Worm (Caenorhabditis elegans) whole organism, L1 larva: ENCODE results near the gene rnf-113.

ENCODE experiments used
- C04F5.9 ChIP-seq: sonication (generic microtip); optimal IDR thresholded peaks from 2 replicates; lab custom pipeline; 2016; ENCODE audit warnings: missing genetic modification characterization, missing compliant biosample characterization
- C16A3.4 ChIP-seq: fragments of 150-350 bp; optimal IDR thresholded peaks from 2 replicates; lab custom pipeline; 2014; ENCODE audit warnings: missing biosample characterization, missing genetic modification characterization
- C34B4.2 ChIP-seq: sonication (generic microtip); optimal IDR thresholded peaks from 2 replicates; lab custom pipeline; 2017; ENCODE audit warnings: mild to moderate bottlenecking, missing genetic modification characterization, missing compliant biosample characterization
- aha-1 ChIP-seq: fragments of 150-350 bp; optimal IDR thresholded peaks from 2 replicates; lab custom pipeline; 2014; ENCODE audit warnings: missing biosample characterization, missing genetic modification characterization
- alr-1 ChIP-seq: fragments of 200-800 bp; sonication (Bioruptor generic); optimal IDR thresholded peaks from 2 replicates; lab custom pipeline; 2018; ENCODE audit warnings: borderline replicate concordance, mild to moderate bottlenecking, missing genetic modification characterization, missing compliant biosample characterization
- aly-2 ChIP-seq: fragments of 150-350 bp; optimal IDR thresholded peaks from 2 replicates; lab custom pipeline; 2014; ENCODE audit warnings: missing biosample characterization, missing genetic modification characterization
- ama-1 ChIP-seq: fragments of 150-350 bp; optimal IDR thresholded peaks from 2 replicates; lab custom pipeline; 2014
- ceh-63 ChIP-seq: fragments of 200-800 bp; sonication (Bioruptor generic); optimal IDR thresholded peaks from 2 replicates; lab custom pipeline; 2018; ENCODE audit warnings: mild to moderate bottlenecking, missing genetic modification characterization, missing compliant biosample characterization
- ceh-82 ChIP-seq, 3 experiments: fragments of 150-350 bp in 1 of 3; sonication (generic microtip) in 2 of 3; optimal IDR thresholded peaks; 2 replicates each; lab custom pipeline; 2014 to 2017; ENCODE audit warnings: missing biosample characterization in 3 of 3, missing genetic modification characterization in 3 of 3
- ceh-88 ChIP-seq: fragments of 200-800 bp; sonication (Bioruptor generic); IDR thresholded peaks from 2 replicates; pipeline ENCODE4 v1.3.6; 2022; ENCODE audit warnings: missing genetic modification characterization, missing compliant biosample characterization
- ceh-90 ChIP-seq: sonication (generic microtip); optimal IDR thresholded peaks from 2 replicates; lab custom pipeline; 2016; ENCODE audit warnings: missing genetic modification characterization, missing compliant biosample characterization
- efl-1 ChIP-seq, 4 experiments: fragments of 150-350 bp; optimal IDR thresholded peaks in 3 of 4; peaks in 1 of 4; 1 replicate in 1 of 4; 2 replicates in 3 of 4; lab custom pipeline; 2014; ENCODE audit warnings: missing biosample characterization in 2 of 4, missing genetic modification characterization in 2 of 4, missing genetic modification reagents in 2 of 4
- efl-3 ChIP-seq: fragments of 200-800 bp; sonication (Bioruptor generic); optimal IDR thresholded peaks from 2 replicates; lab custom pipeline; 2018; ENCODE audit warnings: mild to moderate bottlenecking, missing genetic modification characterization, missing compliant biosample characterization
- egl-13 ChIP-seq: sonication (generic microtip); optimal IDR thresholded peaks from 2 replicates; lab custom pipeline; 2016; ENCODE audit warnings: missing genotype, missing genetic modification reagents, missing genetic modification characterization, missing compliant biosample characterization
- ets-5 ChIP-seq: fragments of 200-800 bp; sonication (Bioruptor generic); IDR thresholded peaks from 2 replicates; pipeline ENCODE4 v1.3.6; 2022; ENCODE audit warnings: missing genetic modification characterization, missing compliant biosample characterization
- fkh-10 ChIP-seq: sonication (generic microtip); optimal IDR thresholded peaks from 2 replicates; lab custom pipeline; 2017; ENCODE audit warnings: missing biosample characterization, missing genetic modification reagents, missing genetic modification characterization
- fkh-8 ChIP-seq: sonication (generic microtip); optimal IDR thresholded peaks from 2 replicates; lab custom pipeline; 2016; ENCODE audit warnings: mild to moderate bottlenecking, missing genetic modification characterization, missing compliant biosample characterization
- hlh-4 ChIP-seq: sonication (generic microtip); optimal IDR thresholded peaks from 2 replicates; lab custom pipeline; 2016; ENCODE audit warnings: mild to moderate bottlenecking, missing genetic modification characterization, missing compliant biosample characterization
- hpl-2 ChIP-seq: fragments of 150-350 bp; optimal IDR thresholded peaks from 2 replicates; lab custom pipeline; 2014; ENCODE audit warnings: missing biosample characterization, missing genetic modification reagents, missing genetic modification characterization
- irx-1 ChIP-seq: sonication (generic microtip); optimal IDR thresholded peaks from 2 replicates; lab custom pipeline; 2016; ENCODE audit warnings: missing genetic modification characterization, missing compliant biosample characterization
- isw-1 ChIP-seq: fragments of 200-800 bp; sonication (Bioruptor generic); IDR thresholded peaks from 2 replicates; pipeline ENCODE4 v1.3.6; 2022; ENCODE audit warnings: missing genetic modification characterization, missing compliant biosample characterization
- jun-1 ChIP-seq: fragments of 150-350 bp; optimal IDR thresholded peaks from 2 replicates; lab custom pipeline; 2014; ENCODE audit warnings: missing biosample characterization, missing genetic modification reagents, missing genetic modification characterization
- lin-13 ChIP-seq: fragments of 150-350 bp; optimal IDR thresholded peaks from 2 replicates; lab custom pipeline; 2014; ENCODE audit warnings: missing biosample characterization, missing genetic modification reagents, missing genetic modification characterization
- lin-14 ChIP-seq: fragments of 200-800 bp; sonication (Bioruptor generic); optimal IDR thresholded peaks from 2 replicates; lab custom pipeline; 2018; ENCODE audit warnings: mild to moderate bottlenecking, missing genetic modification characterization, moderate library complexity, missing compliant biosample characterization
- lin-15B ChIP-seq: fragments of 150-350 bp; sonication (generic microtip); optimal IDR thresholded peaks from 3 replicates; lab custom pipeline; 2014; ENCODE audit warnings: missing biosample characterization, missing genetic modification characterization
- lir-3 ChIP-seq: sonication (generic microtip); optimal IDR thresholded peaks from 2 replicates; lab custom pipeline; 2016; ENCODE audit warnings: mild to moderate bottlenecking, missing genetic modification characterization, moderate library complexity, missing compliant biosample characterization; ENCODE audit not compliant: poor library complexity
- mdl-1 ChIP-seq, 2 experiments: fragments of 150-350 bp; optimal IDR thresholded peaks; 2 replicates each; lab custom pipeline; 2014 to 2017; ENCODE audit warnings: missing biosample characterization in 2 of 2, missing genetic modification characterization in 2 of 2, inconsistent platforms in 1 of 2
- nhr-11 ChIP-seq: fragments of 150-350 bp; optimal IDR thresholded peaks from 2 replicates; lab custom pipeline; 2014; ENCODE audit warnings: missing biosample characterization, missing genetic modification characterization
- nhr-12 ChIP-seq: sonication (generic microtip); optimal IDR thresholded peaks from 2 replicates; lab custom pipeline; 2017; ENCODE audit warnings: missing biosample characterization, missing genetic modification characterization
- nhr-28 ChIP-seq: fragments of 150-350 bp; optimal IDR thresholded peaks from 2 replicates; lab custom pipeline; 2014; ENCODE audit warnings: missing biosample characterization, missing genetic modification characterization
- nhr-47 ChIP-seq: sonication (generic microtip); optimal IDR thresholded peaks from 2 replicates; lab custom pipeline; 2016; ENCODE audit warnings: mild to moderate bottlenecking, missing genetic modification characterization, moderate library complexity, missing compliant biosample characterization
- nhr-71 ChIP-seq: sonication (generic microtip); optimal IDR thresholded peaks from 2 replicates; lab custom pipeline; 2016; ENCODE audit warnings: mild to moderate bottlenecking, missing genetic modification characterization, moderate library complexity, missing compliant biosample characterization
- nhr-84 ChIP-seq: sonication (generic microtip); optimal IDR thresholded peaks from 2 replicates; lab custom pipeline; 2017; ENCODE audit warnings: missing biosample characterization, missing genetic modification characterization
- nhr-85 ChIP-seq: sonication (generic microtip); peaks from one replicate; lab custom pipeline; 2016; ENCODE audit warnings: missing genetic modification characterization, inconsistent platforms, missing compliant biosample characterization
- pax-3 ChIP-seq: fragments of 200-800 bp; sonication (Bioruptor generic); optimal IDR thresholded peaks from 2 replicates; lab custom pipeline; 2018; ENCODE audit warnings: mild to moderate bottlenecking, missing genetic modification characterization, moderate library complexity, missing compliant biosample characterization
- rnt-1 ChIP-seq: sonication (generic microtip); optimal IDR thresholded peaks from 2 replicates; lab custom pipeline; 2016; ENCODE audit warnings: mild to moderate bottlenecking, missing genetic modification characterization, moderate library complexity, missing compliant biosample characterization
- skn-1 ChIP-seq: fragments of 150-350 bp; optimal IDR thresholded peaks from 2 replicates; lab custom pipeline; 2014; ENCODE audit warnings: missing biosample characterization, missing genetic modification characterization
- snpc-4 ChIP-seq: fragments of 150-350 bp; optimal IDR thresholded peaks from 2 replicates; lab custom pipeline; 2014; ENCODE audit warnings: missing biosample characterization, missing genetic modification characterization
- snu-23 ChIP-seq: sonication (generic microtip); optimal IDR thresholded peaks from 2 replicates; lab custom pipeline; 2016; ENCODE audit warnings: missing genetic modification characterization, missing compliant biosample characterization
- sox-4 ChIP-seq: sonication (generic microtip); optimal IDR thresholded peaks from 2 replicates; lab custom pipeline; 2016; ENCODE audit warnings: missing genetic modification characterization, missing compliant biosample characterization
- sup-37 ChIP-seq: fragments of 200-800 bp; sonication (Bioruptor generic); optimal IDR thresholded peaks from 2 replicates; lab custom pipeline; 2018; ENCODE audit warnings: mild to moderate bottlenecking, missing genetic modification characterization, missing compliant biosample characterization
- tlp-1 ChIP-seq: fragments of 150-350 bp; optimal IDR thresholded peaks from 2 replicates; lab custom pipeline; 2014; ENCODE audit warnings: missing biosample characterization, missing genetic modification characterization
- unc-130 ChIP-seq: fragments of 150-350 bp; optimal IDR thresholded peaks from 2 replicates; lab custom pipeline; 2017; ENCODE audit warnings: missing biosample characterization, missing genetic modification characterization, inconsistent platforms
- unc-30 ChIP-seq: sonication (generic microtip); optimal IDR thresholded peaks from 2 replicates; lab custom pipeline; 2017; ENCODE audit warnings: missing biosample characterization, missing genetic modification characterization
- unc-62 ChIP-seq: fragments of 150-350 bp; optimal IDR thresholded peaks from 2 replicates; lab custom pipeline; 2014; ENCODE audit warnings: missing biosample characterization, missing genetic modification reagents, missing genetic modification characterization
- unc-98 ChIP-seq: fragments of 200-800 bp; sonication (Bioruptor generic); IDR thresholded peaks from 2 replicates; pipeline ENCODE4 v1.3.6; 2022; ENCODE audit warnings: missing genetic modification characterization, missing compliant biosample characterization
- vab-15 ChIP-seq: sonication (generic microtip); optimal IDR thresholded peaks from 2 replicates; lab custom pipeline; 2017; ENCODE audit warnings: missing genotype, mild to moderate bottlenecking, missing genetic modification characterization, missing compliant biosample characterization
- zag-1 ChIP-seq: fragments of 150-350 bp; optimal IDR thresholded peaks from 2 replicates; lab custom pipeline; 2014; ENCODE audit warnings: missing biosample characterization, missing genetic modification characterization
- ztf-11 ChIP-seq, 2 experiments: sonication (generic microtip); optimal IDR thresholded peaks; 2 replicates each; lab custom pipeline; 2016 to 2017; ENCODE audit warnings: missing genetic modification characterization in 2 of 2, missing biosample characterization in 1 of 2, missing compliant biosample characterization in 1 of 2
- ztf-4 ChIP-seq: fragments of 150-350 bp; optimal IDR thresholded peaks from 2 replicates; lab custom pipeline; 2014; ENCODE audit warnings: missing biosample characterization, missing genetic modification characterization

Gene rnf-113

DNA sequence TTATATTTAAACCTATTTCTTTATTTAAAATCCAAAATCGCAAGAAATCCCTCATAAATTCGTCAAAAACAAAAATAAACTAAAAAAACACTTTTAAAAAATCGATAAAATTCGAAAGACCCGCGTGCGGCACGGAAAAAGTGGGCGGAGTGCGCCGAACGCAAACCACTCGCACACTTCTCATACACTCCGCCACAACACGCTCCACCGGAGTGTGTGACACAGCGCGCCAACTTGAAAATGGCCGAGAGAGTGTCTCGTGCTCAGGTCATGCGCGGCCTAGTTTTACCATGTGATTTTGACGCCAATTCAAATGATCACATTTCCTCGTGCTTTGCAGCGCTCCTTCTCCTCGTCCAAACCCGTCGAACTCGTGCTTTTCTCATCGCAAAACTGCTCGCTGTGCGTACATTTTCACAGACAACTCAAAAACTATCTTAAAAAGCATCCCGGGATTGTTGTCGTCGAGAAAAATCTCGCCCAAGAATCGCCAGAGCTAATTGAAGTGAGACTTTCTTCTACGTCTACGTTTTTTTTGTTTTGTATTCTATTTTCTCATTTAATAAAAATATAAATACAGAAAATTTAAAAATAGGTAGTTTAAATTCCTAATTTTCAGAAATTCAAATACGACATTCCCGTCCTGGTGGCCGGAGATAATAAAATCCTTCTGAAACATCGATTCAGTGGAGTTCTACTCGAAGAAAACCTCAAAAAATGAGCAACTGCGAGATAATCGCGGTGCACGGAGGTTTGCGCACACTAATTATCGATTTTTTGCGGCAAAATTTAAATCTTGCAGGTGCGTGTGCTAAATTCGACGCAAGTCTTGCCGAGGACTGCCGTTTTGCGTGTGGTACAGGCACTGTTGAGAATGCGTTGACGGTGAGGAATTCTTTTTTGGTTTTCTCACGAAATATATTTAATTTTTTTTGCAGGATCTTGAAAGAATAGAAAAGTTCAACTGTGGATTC lies 1.9 kb upstream of the rnf-113 start, which contains the start of gene tasp-1:
TSS of gene tasp-1 (plus strand) at position 258 of the 974 bp plus-strand sequence.
- TF ChIP-seq alr-1 (no peak), lin-14 (GFP tag; lab: Kevin White, UChicago) (peak; percentile 100), mdl-1 (tag; optimal IDR thresholded peaks at IDR 0.05; lab: Kevin White, UChicago) (peak; percentile 96 to 100), irx-1 (tag; lab: Kevin White, UChicago) (peak; percentile 100), sox-4 (tag; lab: Kevin White, UChicago) (peak; percentile 100), snpc-4 (peak; percentile 93), pax-3 (peak; percentile 100), rnt-1 (tag; lab: Kevin White, UChicago) (peak; percentile 100), efl-3 (peak; percentile 81), nhr-28 (tag; lab: Kevin White, UChicago) (peak; percentile 57), unc-130 (tag; lab: Kevin White, UChicago) (peak; percentile 100), ceh-82 (tag; optimal IDR thresholded peaks at IDR 0.05; lab: Kevin White, UChicago) (peak; percentile 100), unc-62 (GFP tag; lab: Kevin White, UChicago) (peak; percentile 91), tlp-1 (tag; lab: Kevin White, UChicago) (no peak), ztf-11 (tag; optimal IDR thresholded peaks at IDR 0.05; lab: Kevin White, UChicago) (peak in 1 of 2 experiments; percentile 100), ceh-90 (peak; percentile 84), fkh-8 (tag; lab: Kevin White, UChicago) (peak; percentile 100), lin-15B (peak; percentile 100), aly-2 (tag; lab: Kevin White, UChicago) (peak; percentile 97), nhr-12 (tag; lab: Kevin White, UChicago) (peak; percentile 76), unc-30 (peak; percentile 19), nhr-85 (peak; percentile 100), nhr-84 (tag; lab: Kevin White, UChicago) (peak; percentile 90), sup-37 (GFP tag; lab: Kevin White, UChicago) (peak; percentile 100), hlh-4 (tag; lab: Kevin White, UChicago) (peak; percentile 48), ama-1 (lab: Kevin White, UChicago) (peak; percentile 77), C16A3.4 (tag; lab: Kevin White, UChicago) (peak; percentile 100), skn-1 (tag; lab: Kevin White, UChicago) (peak; percentile 99), nhr-11 (peak; percentile 98), snu-23 (GFP tag; lab: Kevin White, UChicago) (peak; percentile 100), C04F5.9 (peak; percentile 98), lin-13 (peak; percentile 100), ceh-63 (GFP tag; lab: Kevin White, UChicago) (peak; percentile 100), isw-1 (GFP tag; lab: Robert Waterston, UW) (peak; percentile 100), fkh-10 (GFP tag; lab: Kevin White, UChicago) (peak; percentile 100), vab-15 (peak; percentile 100), egl-13 (tag; lab: Kevin White, UChicago) (peak; percentile 100), lir-3 (tag; lab: Kevin White, UChicago) (peak; percentile 99), nhr-71 (tag; lab: Kevin White, UChicago) (peak; percentile 100), unc-98 (GFP tag; lab: Robert Waterston, UW) (peak; percentile 100), jun-1 (tag; lab: Kevin White, UChicago) (peak; percentile 100), ztf-4 (peak; percentile 100), C34B4.2 (tag; lab: Kevin White, UChicago) (peak; percentile 96), zag-1 (tag; lab: Kevin White, UChicago) (peak; percentile 96), ets-5 (GFP tag; lab: Robert Waterston, UW) (peak; percentile 89; the same call in 1 of the 2 replicates), aha-1 (peak; percentile 98), hpl-2 (GFP tag; lab: Kevin White, UChicago) (no peak), ceh-88 (GFP tag; lab: Robert Waterston, UW) (peak; percentile 100), efl-1 (optimal IDR thresholded peaks at IDR 0.05; lab: Kevin White, UChicago) (peak; percentile 100), efl-1 (GFP tag; optimal IDR thresholded peaks at IDR 0.05 in 1 of 2; lab: Kevin White, UChicago) (peak; percentile 99 to 100), nhr-47 (tag; lab: Kevin White, UChicago) (peak; percentile 100)
